Worm (Caenorhabditis elegans) whole organism, L4/young adult: ENCODE data around the gene clec-164.

Experiments
- W03F9.2 ChIP-seq: fragments of 150-350 bp; optimal IDR thresholded peaks from 2 replicates; lab custom pipeline; 2014; ENCODE audit warnings: missing biosample characterization, missing genetic modification characterization
- dao-5 ChIP-seq: sonication (generic microtip); optimal IDR thresholded peaks from 2 replicates; lab custom pipeline; 2016; ENCODE audit warnings: missing genotype, missing genetic modification characterization, moderate library complexity, missing compliant biosample characterization
- him-1 ChIP-seq: sonication (generic microtip); optimal IDR thresholded peaks from 2 replicates; lab custom pipeline; 2016; ENCODE audit warnings: missing genotype, missing genetic modification reagents, missing genetic modification characterization, missing compliant biosample characterization

- no peak for TF ChIP-seq him-1 (tag; lab: Kevin White, UChicago)
- TF ChIP-seq W03F9.2, result no peak
- TF ChIP-seq dao-5, result no peak
These were observed at the start of gene clec-164 for ce11 chrIV:716323-716722.
